Fruit fly (Drosophila melanogaster): ENCODE results near the gene Uch-L5.
A peak's percentile ranks its signal among the peaks of the same experiment; 100 is the strongest.

The Uch-L5 gene

DNA sequence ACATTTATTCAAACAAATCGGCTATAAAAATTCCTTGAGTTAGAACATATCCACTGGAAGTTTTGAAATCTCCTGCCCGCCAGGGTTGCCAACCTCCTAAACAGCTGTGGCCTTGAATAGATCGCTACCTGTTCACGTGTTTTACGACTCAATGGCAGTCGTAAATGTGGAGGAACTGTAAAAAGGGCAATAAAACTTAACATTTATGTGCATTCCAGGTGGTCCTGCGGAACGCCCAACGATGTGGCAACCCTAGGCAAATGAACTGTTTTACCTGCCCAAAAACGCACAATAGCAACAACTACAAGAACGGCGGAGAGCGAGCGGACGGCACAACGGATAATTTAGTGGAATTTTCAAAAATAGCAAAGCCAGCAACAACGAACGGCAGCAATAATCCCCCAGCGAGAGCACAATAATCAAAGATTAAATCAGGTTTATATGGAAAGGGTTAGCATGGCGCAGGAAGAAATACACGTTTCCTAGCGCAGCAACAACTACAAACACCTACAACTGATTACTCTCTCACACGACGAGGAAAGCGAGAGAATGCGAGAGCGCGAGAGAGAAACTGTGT is 15.0 kb downstream of the Uch-L5 start (continued):
- TF ChIP-seq ac (GFP tag; optimal IDR thresholded peaks at IDR 0.05) (peak; percentile 29), knrl (GFP tag; IDR thresholded peaks at IDR 0.05; ENCODE audit: partially characterized antibody) (no peak), CG4360 (GFP tag; IDR thresholded peaks at IDR 0.05) (peak; percentile 66), tgo (GFP tag; IDR thresholded peaks at IDR 0.05) (peak; percentile 21; the same call in 1 of the 3 replicates), sna (GFP tag; IDR thresholded peaks at IDR 0.05; ENCODE audit: partially characterized antibody) (no peak), CG10274 (GFP tag; optimal IDR thresholded peaks at IDR 0.05) (peak; percentile 23), CG14441 (GFP tag; IDR thresholded peaks at IDR 0.05) (peak; percentile 48; the same call in 1 of the 2 replicates), slbo (GFP tag; IDR thresholded peaks at IDR 0.05) (peak; percentile 59), ash1 (GFP tag; optimal IDR thresholded peaks at IDR 0.05) (no peak), CG8478 (optimal IDR thresholded peaks at IDR 0.05) (no peak), pum (GFP tag; optimal IDR thresholded peaks at IDR 0.05) (no peak), so (GFP tag; IDR thresholded peaks at IDR 0.05) (peak; percentile 63; the same call in 2 of the 3 replicates), slou (GFP tag; optimal IDR thresholded peaks at IDR 0.05) (no peak), CG12391 (tag; optimal IDR thresholded peaks at IDR 0.05) (no peak), cad (GFP tag; optimal IDR thresholded peaks at IDR 0.05) (peak; percentile 100), CG32772 (GFP tag; IDR thresholded peaks at IDR 0.05) (peak; percentile 49), CG30403 (GFP tag; optimal IDR thresholded peaks at IDR 0.05) (no peak), Hsf (GFP tag; optimal IDR thresholded peaks at IDR 0.05) (peak; percentile 29), hb (GFP tag; IDR thresholded peaks at IDR 0.05; ENCODE audit: partially characterized antibody) (no peak), CG10462 (GFP tag; optimal IDR thresholded peaks at IDR 0.05) (no peak), usp (GFP tag; optimal IDR thresholded peaks at IDR 0.05) (no peak), CG8359 (GFP tag; optimal IDR thresholded peaks at IDR 0.05; ENCODE audit: borderline replicate concordance) (no peak), gro (GFP tag; optimal IDR thresholded peaks at IDR 0.05) (no peak), CG3065 (GFP tag; optimal IDR thresholded peaks at IDR 0.05) (peak; percentile 20), Nf-YB (GFP tag; optimal IDR thresholded peaks at IDR 0.05) (no peak), Stat92E (GFP tag; optimal IDR thresholded peaks at IDR 0.05) (no peak), scrt (GFP tag; optimal IDR thresholded peaks at IDR 0.05) (no peak), crc (GFP tag; optimal IDR thresholded peaks at IDR 0.05) (no peak), chm (GFP tag; IDR thresholded peaks at IDR 0.05) (no peak), lab (GFP tag; optimal IDR thresholded peaks at IDR 0.05) (no peak), eve (GFP tag; optimal IDR thresholded peaks at IDR 0.05) (no peak), CG3726 (GFP tag; IDR thresholded peaks at IDR 0.05) (no peak), CG43689 (GFP tag; IDR thresholded peaks at IDR 0.05) (no peak), D19B (GFP tag; optimal IDR thresholded peaks at IDR 0.05) (no peak), CG1832 (GFP tag; optimal IDR thresholded peaks at IDR 0.05) (no peak), cg (GFP tag; optimal IDR thresholded peaks at IDR 0.05) (no peak), inv (GFP tag; IDR thresholded peaks at IDR 0.05; ENCODE audit: partially characterized antibody) (no peak), Atf3 (GFP tag; optimal IDR thresholded peaks at IDR 0.05) (no peak), sc (optimal IDR thresholded peaks at IDR 0.05) (no peak), sc (GFP tag; optimal IDR thresholded peaks at IDR 0.05) (no peak), CG2116 (GFP tag; optimal IDR thresholded peaks at IDR 0.05) (no peak), CG12659 (GFP tag; optimal IDR thresholded peaks at IDR 0.05) (no peak), trh (GFP tag; optimal IDR thresholded peaks at IDR 0.05) (no peak), luna (GFP tag; optimal IDR thresholded peaks at IDR 0.05) (no peak), lov (optimal IDR thresholded peaks at IDR 0.05) (no peak), lov (GFP tag; IDR thresholded peaks at IDR 0.05) (no peak), bcd (GFP tag; optimal IDR thresholded peaks at IDR 0.05) (peak; percentile 38), NFAT (GFP tag; IDR thresholded peaks at IDR 0.05) (peak; percentile 47), run (tag; optimal IDR thresholded peaks at IDR 0.05) (no peak), Abd-B (GFP tag; optimal IDR thresholded peaks at IDR 0.05) (peak; percentile 63), CG34422 (GFP tag; IDR thresholded peaks at IDR 0.05) (peak; percentile 41; the same call in 1 of the 3 replicates), CG11696 (GFP tag; IDR thresholded peaks at IDR 0.05) (no peak)
